Fruit fly (Drosophila melanogaster) whole organism, adult: ENCODE measurements around the gene Irp-1B.

Experiments
- CG12768 ChIP-seq: fragments of 200-800 bp; sonication (Bioruptor generic); optimal IDR thresholded peaks from 2 replicates; lab custom pipeline; 2017; ENCODE audit warnings: missing biosample characterization, missing genetic modification characterization, mild to moderate bottlenecking, moderate library complexity, missing genetic modification reagents
- CG1620 ChIP-seq: fragments of 200-800 bp; sonication (Bioruptor generic); optimal IDR thresholded peaks from 2 replicates; lab custom pipeline; 2016; ENCODE audit warnings: missing biosample characterization, missing genetic modification characterization
- Mnt ChIP-seq: fragments of 200-800 bp; sonication (Bioruptor generic); optimal IDR thresholded peaks from 2 replicates; lab custom pipeline; 2016; ENCODE audit warnings: missing biosample characterization, mild to moderate bottlenecking, missing genetic modification characterization
- cic ChIP-seq: fragments of 200-800 bp; sonication (Bioruptor generic); optimal IDR thresholded peaks from 2 replicates; lab custom pipeline; 2017; ENCODE audit warnings: missing biosample characterization, mild to moderate bottlenecking, missing genetic modification characterization, moderate library complexity
- kay ChIP-seq: fragments of 200-800 bp; sonication (Bioruptor generic); peaks from one replicate; lab custom pipeline; 2016; ENCODE audit warnings: missing biosample characterization, missing genetic modification characterization, borderline replicate concordance
- ovo ChIP-seq: fragments of 200-800 bp; sonication (Bioruptor generic); optimal IDR thresholded peaks from 2 replicates; lab custom pipeline; 2016; ENCODE audit warnings: missing biosample characterization, missing genetic modification characterization

DNA sequence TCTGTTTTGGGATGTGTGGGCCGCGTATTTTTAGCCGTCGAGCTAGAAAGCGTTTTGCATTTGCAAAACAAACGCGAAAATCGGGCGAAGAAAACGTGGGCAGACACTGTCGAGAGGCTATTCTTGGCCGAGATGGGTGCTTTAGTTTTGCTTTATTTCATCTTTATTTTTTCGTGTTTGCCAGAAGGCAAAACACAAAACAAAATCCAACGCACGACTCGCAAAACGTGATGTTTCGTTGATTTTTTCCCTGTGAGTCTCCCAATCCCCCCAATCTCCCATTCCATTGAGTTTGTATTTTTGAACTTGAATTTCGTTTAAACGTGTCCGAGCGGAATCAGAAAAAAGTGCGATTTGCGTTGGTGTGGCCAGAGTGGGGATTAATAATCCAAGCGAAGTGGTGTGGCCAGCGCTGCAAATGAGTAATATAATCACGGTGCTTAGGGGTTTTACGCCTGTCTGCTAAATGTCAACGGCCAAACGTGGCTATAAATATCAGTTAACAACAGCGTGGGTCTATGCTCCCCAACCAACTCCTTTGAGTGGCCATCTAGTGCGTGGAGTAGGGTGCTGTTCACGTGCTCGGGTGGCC lies 22.7 kb downstream of the Irp-1B start:
- TF ChIP-seq ovo (GFP tag; lab: Kevin White, UChicago) (no peak), CG1620 (no peak), kay (no peak), Mnt (no peak), cic (GFP tag; lab: Kevin White, UChicago) (no peak), CG12768 (GFP tag; lab: Kevin White, UChicago) (no peak)
